Worm (Caenorhabditis elegans) whole organism, young adult: ENCODE data around the gene imp-2.

Experiments
- mxl-1 ChIP-seq: sonication (generic microtip); optimal IDR thresholded peaks from 2 replicates; lab custom pipeline; 2016; ENCODE audit warnings: missing genetic modification characterization, missing compliant biosample characterization
- unc-130 ChIP-seq: sonication (generic microtip); optimal IDR thresholded peaks from 2 replicates; lab custom pipeline; 2016; ENCODE audit warnings: missing genetic modification reagents, missing genetic modification characterization, missing compliant biosample characterization
- ztf-3 ChIP-seq: fragments of 200-800 bp; sonication (Bioruptor generic); optimal IDR thresholded peaks from 2 replicates; lab custom pipeline; 2018; ENCODE audit warnings: mild to moderate bottlenecking, missing genetic modification characterization, missing compliant biosample characterization

- TF ChIP-seq unc-130 (GFP tag; lab: Kevin White, UChicago): no peak
- no peak for TF ChIP-seq mxl-1
- TF ChIP-seq ztf-3 (GFP tag; lab: Kevin White, UChicago): no peak
Observed at ce11 chrIV:11067003-11067402, 51.7 kb downstream of the imp-2 start, which contains the start of gene ttr-17.
